Worm (Caenorhabditis elegans): Measurements from ENCODE around the gene C27H5.2.

The C27H5.2 gene

DNA sequence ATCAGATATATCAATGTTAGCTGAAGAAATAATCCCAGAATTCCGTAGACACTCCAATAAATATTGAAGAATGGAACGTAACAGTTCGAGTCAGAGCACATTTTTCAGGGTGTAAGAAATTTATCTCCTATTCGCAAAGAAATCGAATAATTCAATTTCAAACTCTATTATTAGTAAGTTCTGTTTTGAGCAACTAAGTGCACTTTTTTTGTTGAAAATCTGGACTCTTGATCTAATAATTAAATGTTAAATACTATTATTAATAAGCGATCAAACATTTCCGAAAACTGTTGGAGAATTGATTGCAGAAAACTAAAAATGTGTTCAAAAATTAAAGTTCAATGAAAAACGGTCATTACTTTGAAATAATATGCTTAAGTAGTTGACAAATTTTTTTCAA lies 47.7 kb downstream of the C27H5.2 start, which contains the start of gene srd-56:
Gene srd-56 (minus strand): TSS at position 101 of the 400 bp plus-strand sequence.
- TF ChIP-seq blmp-1 (tag; optimal IDR thresholded peaks at IDR 0.05) (no peak), mep-1 (tag; optimal IDR thresholded peaks at IDR 0.05) (no peak), lsy-2 (tag; optimal IDR thresholded peaks at IDR 0.05) (no peak), ham-2 (GFP tag; optimal IDR thresholded peaks at IDR 0.05) (no peak)

DNA sequence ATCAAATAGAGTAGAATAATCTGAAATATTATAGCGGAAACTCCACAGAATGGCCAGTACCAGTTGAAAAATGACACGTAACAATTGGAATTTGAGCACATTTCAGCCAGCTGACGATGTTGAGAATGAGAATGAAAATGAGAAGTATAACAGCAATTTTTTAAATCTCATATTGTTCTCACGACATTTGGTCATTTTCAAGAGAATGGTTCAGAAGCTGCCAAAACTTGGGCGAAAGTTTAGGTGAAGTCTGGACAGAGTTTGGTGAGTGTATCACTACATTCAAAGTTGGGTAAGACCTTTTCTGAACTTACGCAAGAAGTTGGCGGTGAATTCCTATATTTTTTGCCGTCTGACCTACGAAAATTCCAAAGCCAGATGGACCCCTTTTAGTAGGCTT lies 49.6 kb downstream of the C27H5.2 start, which contains the start of gene srd-58:
Gene srd-58 (minus strand): TSS at position 101 of the 400 bp plus-strand sequence.
- no peak for TF ChIP-seq ceh-43 (GFP tag; optimal IDR thresholded peaks at IDR 0.05)
- TF ChIP-seq ham-2 (GFP tag; optimal IDR thresholded peaks at IDR 0.05), result no peak
- no peak for TF ChIP-seq lin-32 (GFP tag; optimal IDR thresholded peaks at IDR 0.05)
- no peak for TF ChIP-seq nhr-76 (tag; optimal IDR thresholded peaks at IDR 0.05)
- TF ChIP-seq nhr-237 (tag; optimal IDR thresholded peaks at IDR 0.05), result no peak
- no peak for TF ChIP-seq unc-120 (tag; optimal IDR thresholded peaks at IDR 0.05; ENCODE audit: poor library complexity, severe bottlenecking)
- TF ChIP-seq tbx-8 (GFP tag; optimal IDR thresholded peaks at IDR 0.05), result no peak
- no peak for TF ChIP-seq hlh-1 (tag; optimal IDR thresholded peaks at IDR 0.05)

DNA sequence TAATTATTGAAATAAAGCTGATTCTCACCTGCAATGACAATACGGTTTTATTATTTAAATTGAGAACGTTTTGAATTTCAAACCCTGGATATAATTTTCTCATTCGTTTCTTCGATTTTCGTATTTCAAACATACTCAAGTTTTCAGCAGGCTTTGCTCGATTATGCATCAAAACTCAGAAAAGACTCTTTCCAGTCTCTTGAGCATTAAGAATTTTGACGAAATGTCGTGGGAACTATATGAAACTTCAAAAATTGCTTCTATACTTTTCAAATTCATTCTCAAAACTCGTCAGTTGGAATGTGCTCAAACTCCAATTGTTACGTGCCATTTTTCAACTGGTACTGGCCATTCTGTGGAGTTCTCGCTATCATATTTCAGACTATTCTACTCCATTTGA lies 50.0 kb downstream of the C27H5.2 start, which contains the start of gene srd-59:
Gene srd-59 (plus strand): TSS at position 301 of the 400 bp plus-strand sequence.
- TF ChIP-seq sptf-1 (tag; optimal IDR thresholded peaks at IDR 0.05) (no peak), lin-32 (GFP tag; optimal IDR thresholded peaks at IDR 0.05) (no peak), nhr-2 (tag; optimal IDR thresholded peaks at IDR 0.05) (no peak), snpc-4 (tag; optimal IDR thresholded peaks at IDR 0.05) (no peak), mep-1 (tag; optimal IDR thresholded peaks at IDR 0.05) (no peak), ceh-43 (GFP tag; optimal IDR thresholded peaks at IDR 0.05) (no peak), lin-13 (tag; optimal IDR thresholded peaks at IDR 0.05) (no peak), elt-1 (tag; optimal IDR thresholded peaks at IDR 0.05; ENCODE audit: borderline replicate concordance, insufficient read depth) (no peak), ces-1 (GFP tag; optimal IDR thresholded peaks at IDR 0.05) (no peak), sem-2 (GFP tag; optimal IDR thresholded peaks at IDR 0.05) (no peak), ztf-11 (tag; optimal IDR thresholded peaks at IDR 0.05) (no peak), nhr-28 (tag; optimal IDR thresholded peaks at IDR 0.05) (no peak), mab-5 (tag; optimal IDR thresholded peaks at IDR 0.05) (no peak), pha-4 (tag; optimal IDR thresholded peaks at IDR 0.05) (no peak)

DNA sequence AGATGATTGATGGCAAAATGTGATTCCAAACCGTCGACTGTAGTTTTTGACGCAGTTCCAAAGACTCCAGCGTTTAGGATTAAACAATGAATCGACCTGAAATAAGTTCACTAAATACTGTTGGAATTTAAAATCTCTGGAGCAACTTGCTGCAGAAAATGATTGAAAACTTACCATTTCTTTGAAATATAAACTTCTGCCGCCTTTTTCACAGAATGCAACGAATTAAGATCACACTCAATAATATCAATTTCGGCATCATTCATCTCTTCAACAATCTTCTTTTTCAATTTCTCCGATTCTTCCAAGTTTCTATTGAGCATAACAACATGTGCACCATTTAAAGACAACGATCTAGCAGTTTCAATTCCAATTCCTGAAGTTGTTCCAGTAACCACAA lies 52.3 kb downstream of the C27H5.2 start:
- no peak for TF ChIP-seq lin-13 (tag; optimal IDR thresholded peaks at IDR 0.05)
- TF ChIP-seq lin-32 (GFP tag; optimal IDR thresholded peaks at IDR 0.05), result no peak
- no peak for TF ChIP-seq blmp-1 (tag; optimal IDR thresholded peaks at IDR 0.05)
- no peak for TF ChIP-seq ham-2 (GFP tag; optimal IDR thresholded peaks at IDR 0.05)
- no peak for TF ChIP-seq unc-120 (tag; optimal IDR thresholded peaks at IDR 0.05; ENCODE audit: poor library complexity, severe bottlenecking)
- no peak for TF ChIP-seq snpc-4 (tag; optimal IDR thresholded peaks at IDR 0.05)
- no peak for TF ChIP-seq unc-39 (tag; optimal IDR thresholded peaks at IDR 0.05)
- TF ChIP-seq nhr-12 (tag; optimal IDR thresholded peaks at IDR 0.05), result no peak
- no peak for TF ChIP-seq ztf-11 (tag; optimal IDR thresholded peaks at IDR 0.05)
- no peak for TF ChIP-seq ces-1 (GFP tag; optimal IDR thresholded peaks at IDR 0.05)
- no peak for TF ChIP-seq elt-3 (tag; optimal IDR thresholded peaks at IDR 0.05)
- no peak for TF ChIP-seq hlh-1 (tag; optimal IDR thresholded peaks at IDR 0.05)
- no peak for TF ChIP-seq mab-5 (tag; optimal IDR thresholded peaks at IDR 0.05)
- TF ChIP-seq zip-8 (tag; optimal IDR thresholded peaks at IDR 0.05), result no peak
- TF ChIP-seq unc-62 (GFP tag; optimal IDR thresholded peaks at IDR 0.05), result no peak
- TF ChIP-seq nhr-28 (tag; optimal IDR thresholded peaks at IDR 0.05), result no peak
- TF ChIP-seq bed-3 (GFP tag; optimal IDR thresholded peaks at IDR 0.05), result no peak
- TF ChIP-seq ceh-39 (tag; optimal IDR thresholded peaks at IDR 0.05), result no peak

DNA sequence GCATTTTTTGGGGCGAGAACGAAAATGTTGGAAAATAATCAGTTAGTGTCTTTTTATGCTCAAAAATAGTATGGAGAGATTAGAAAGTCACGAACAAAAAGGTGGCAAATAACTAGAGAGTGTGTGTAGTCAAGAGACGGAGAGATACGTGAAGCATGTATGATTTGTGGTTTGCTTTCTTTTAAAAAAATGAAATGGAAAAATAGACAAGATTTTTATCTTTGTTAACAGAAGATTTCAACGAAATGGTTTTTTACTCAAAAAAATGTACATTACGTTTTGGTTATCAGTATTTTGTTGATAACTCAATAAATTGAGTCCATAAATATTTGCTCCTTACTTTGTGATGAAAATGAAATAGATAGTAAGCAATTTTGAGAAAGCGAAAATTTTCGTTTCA lies 52.8 kb downstream of the C27H5.2 start, which contains the start of gene dhs-7:
Gene dhs-7 (minus strand): TSS at position 277 of the 400 bp plus-strand sequence.
- no peak for TF ChIP-seq ces-1 (GFP tag; optimal IDR thresholded peaks at IDR 0.05)
- no peak for TF ChIP-seq flh-1 (GFP tag; optimal IDR thresholded peaks at IDR 0.05)
- TF ChIP-seq hlh-1 (tag; optimal IDR thresholded peaks at IDR 0.05), result no peak
- no peak for TF ChIP-seq ceh-43 (GFP tag; optimal IDR thresholded peaks at IDR 0.05)
- TF ChIP-seq mep-1 (tag; optimal IDR thresholded peaks at IDR 0.05), result no peak
- TF ChIP-seq mab-5 (tag; optimal IDR thresholded peaks at IDR 0.05), result no peak
- no peak for TF ChIP-seq zip-8 (tag; optimal IDR thresholded peaks at IDR 0.05)
- no peak for TF ChIP-seq blmp-1 (tag; optimal IDR thresholded peaks at IDR 0.05)
- TF ChIP-seq nhr-12 (tag; optimal IDR thresholded peaks at IDR 0.05), result no peak
